Worm (Caenorhabditis elegans): ENCODE measurements around the gene twk-22.

Gene twk-22

DNA sequence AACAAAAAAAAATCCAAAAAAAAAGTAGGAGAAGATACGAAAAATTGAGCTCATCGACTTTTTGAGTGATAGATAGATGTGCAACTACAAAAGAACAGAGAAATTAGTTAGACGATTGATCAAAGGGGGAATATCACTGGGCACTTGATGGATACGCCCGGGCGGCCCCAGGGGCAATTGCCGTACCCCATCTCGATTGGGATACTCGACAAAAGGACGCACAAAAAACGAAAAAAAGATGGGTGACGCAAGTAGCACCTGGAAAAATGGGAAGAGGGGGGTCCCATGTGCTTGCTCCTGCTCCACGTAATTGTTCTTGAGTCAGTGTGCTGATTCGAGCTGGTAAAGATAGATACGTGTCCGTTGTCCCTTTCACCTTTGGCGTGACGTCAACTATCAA, 54.7 kb downstream of the twk-22 start:
- TF ChIP-seq C16A3.4 (tag; optimal IDR thresholded peaks at IDR 0.05) (no peak), nhr-28 (tag; optimal IDR thresholded peaks at IDR 0.05) (no peak), jun-1 (tag; optimal IDR thresholded peaks at IDR 0.05) (no peak), hlh-4 (tag; optimal IDR thresholded peaks at IDR 0.05) (no peak), lin-13 (GFP tag; optimal IDR thresholded peaks at IDR 0.05) (no peak), grh-1 (GFP tag; IDR thresholded peaks at IDR 0.05) (no peak), ets-5 (GFP tag; IDR thresholded peaks at IDR 0.05) (no peak), unc-130 (tag; optimal IDR thresholded peaks at IDR 0.05) (peak; percentile 32), lin-14 (GFP tag; optimal IDR thresholded peaks at IDR 0.05) (peak; percentile 65), nhr-85 (tag) (no peak), vab-15 (tag; optimal IDR thresholded peaks at IDR 0.05) (no peak), ztf-11 (tag; optimal IDR thresholded peaks at IDR 0.05) (no peak), pag-3 (tag; optimal IDR thresholded peaks at IDR 0.05; ENCODE audit: borderline replicate concordance, insufficient read depth) (no peak), unc-86 (tag; optimal IDR thresholded peaks at IDR 0.05) (no peak), unc-98 (GFP tag; IDR thresholded peaks at IDR 0.05) (no peak), tbx-2 (tag; optimal IDR thresholded peaks at IDR 0.05) (no peak), ceh-88 (GFP tag; IDR thresholded peaks at IDR 0.05) (no peak), C34B4.2 (tag; optimal IDR thresholded peaks at IDR 0.05) (no peak), nhr-90 (tag; optimal IDR thresholded peaks at IDR 0.05; ENCODE audit: poor library complexity) (no peak), lin-15B (tag; optimal IDR thresholded peaks at IDR 0.05) (no peak), nhr-76 (tag; optimal IDR thresholded peaks at IDR 0.05) (no peak), sox-4 (tag; optimal IDR thresholded peaks at IDR 0.05) (no peak), skn-1 (tag; optimal IDR thresholded peaks at IDR 0.05) (no peak), blmp-1 (tag; optimal IDR thresholded peaks at IDR 0.05) (no peak), fkh-10 (GFP tag; optimal IDR thresholded peaks at IDR 0.05) (peak; percentile 14), unc-62 (GFP tag; optimal IDR thresholded peaks at IDR 0.05) (no peak), ztf-4 (tag; optimal IDR thresholded peaks at IDR 0.05) (no peak), nhr-47 (tag; optimal IDR thresholded peaks at IDR 0.05) (no peak), elt-3 (tag; optimal IDR thresholded peaks at IDR 0.05) (no peak), aly-2 (tag; optimal IDR thresholded peaks at IDR 0.05) (no peak), nhr-19 (GFP tag; conservative IDR thresholded peaks at IDR 0.05) (peak; percentile 48), nhr-71 (tag; optimal IDR thresholded peaks at IDR 0.05) (peak; percentile 73), pax-3 (tag; optimal IDR thresholded peaks at IDR 0.05) (no peak), nhr-20 (tag; optimal IDR thresholded peaks at IDR 0.05) (peak; percentile 24), hpl-2 (GFP tag; optimal IDR thresholded peaks at IDR 0.05) (no peak), xbp-1 (tag; optimal IDR thresholded peaks at IDR 0.05) (peak; percentile 18), efl-1 (optimal IDR thresholded peaks at IDR 0.05) (no peak), efl-1 (GFP tag; optimal IDR thresholded peaks at IDR 0.05 in 1 of 2) (no peak), Y116A8C.19 (tag; optimal IDR thresholded peaks at IDR 0.05; ENCODE audit: borderline replicate concordance) (no peak), zip-4 (GFP tag; optimal IDR thresholded peaks at IDR 0.05) (no peak), alr-1 (tag; optimal IDR thresholded peaks at IDR 0.05; ENCODE audit: borderline replicate concordance) (no peak), C04F5.9 (tag; optimal IDR thresholded peaks at IDR 0.05) (no peak), aha-1 (tag; optimal IDR thresholded peaks at IDR 0.05) (no peak), lsy-2 (tag; optimal IDR thresholded peaks at IDR 0.05) (no peak), nhr-237 (tag; optimal IDR thresholded peaks at IDR 0.05) (no peak), tlp-1 (tag; optimal IDR thresholded peaks at IDR 0.05) (no peak), sup-37 (GFP tag; optimal IDR thresholded peaks at IDR 0.05) (no peak), egl-27 (tag; optimal IDR thresholded peaks at IDR 0.05) (no peak), pqm-1 (tag; optimal IDR thresholded peaks at IDR 0.05) (no peak), lir-3 (tag; optimal IDR thresholded peaks at IDR 0.05; ENCODE audit: poor library complexity) (no peak), snu-23 (GFP tag; optimal IDR thresholded peaks at IDR 0.05) (peak; percentile 35), elt-2 (tag; optimal IDR thresholded peaks at IDR 0.05) (no peak), ceh-90 (tag; optimal IDR thresholded peaks at IDR 0.05) (no peak), mep-1 (tag; optimal IDR thresholded peaks at IDR 0.05) (no peak)

All from whole organism, L1 larva.